Worm (Caenorhabditis elegans) whole organism, L3 larva: ENCODE results near the gene oig-2.
A peak's percentile ranks its signal among the peaks of the same experiment; 100 is the strongest.

ENCODE experiments used
- aly-2 ChIP-seq: fragments of 150-350 bp; optimal IDR thresholded peaks from 2 replicates; lab custom pipeline; 2014; ENCODE audit warnings: missing biosample characterization, missing genetic modification characterization
- ama-1 ChIP-seq: fragments of 150-350 bp; optimal IDR thresholded peaks from 2 replicates; lab custom pipeline; 2018
- ceh-28 ChIP-seq: fragments of 150-350 bp; optimal IDR thresholded peaks from 2 replicates; lab custom pipeline; 2014; ENCODE audit warnings: missing biosample characterization, missing genetic modification reagents, missing genetic modification characterization
- ceh-82 ChIP-seq: fragments of 150-350 bp; optimal IDR thresholded peaks from 2 replicates; lab custom pipeline; 2014; ENCODE audit warnings: missing biosample characterization, missing genetic modification characterization
- egl-27 ChIP-seq: sonication (generic microtip); optimal IDR thresholded peaks from 4 replicates; lab custom pipeline; 2017; ENCODE audit warnings: missing biosample characterization, missing genetic modification reagents, missing genetic modification characterization
- egl-5 ChIP-seq: fragments of 150-350 bp; optimal IDR thresholded peaks from 2 replicates; lab custom pipeline; 2017; ENCODE audit warnings: missing biosample characterization, missing genetic modification reagents, missing genetic modification characterization, inconsistent platforms
- elt-1 ChIP-seq: fragments of 150-350 bp; optimal IDR thresholded peaks from 2 replicates; lab custom pipeline; 2014; ENCODE audit warnings: missing biosample characterization, missing genetic modification characterization
- elt-2 ChIP-seq: sonication (generic microtip); optimal IDR thresholded peaks from 2 replicates; lab custom pipeline; 2016; ENCODE audit warnings: missing genetic modification reagents, mild to moderate bottlenecking, missing genetic modification characterization, missing compliant biosample characterization
- eor-1 ChIP-seq, 2 experiments: fragments of 150-350 bp; optimal IDR thresholded peaks; 2 replicates each; lab custom pipeline; 2014 to 2018; ENCODE audit warnings: missing biosample characterization in 2 of 2, missing genetic modification characterization in 2 of 2
- fkh-2 ChIP-seq: fragments of 150-350 bp; optimal IDR thresholded peaks from 2 replicates; lab custom pipeline; 2014; ENCODE audit warnings: missing biosample characterization, missing genetic modification reagents, missing genetic modification characterization
- fos-1 ChIP-seq: fragments of 150-350 bp; optimal IDR thresholded peaks from 2 replicates; lab custom pipeline; 2014; ENCODE audit warnings: missing biosample characterization, missing genetic modification characterization
- jun-1 ChIP-seq: fragments of 150-350 bp; optimal IDR thresholded peaks from 2 replicates; lab custom pipeline; 2014; ENCODE audit warnings: missing biosample characterization, missing genetic modification reagents, missing genetic modification characterization
- lin-15B ChIP-seq: fragments of 150-350 bp; optimal IDR thresholded peaks from 2 replicates; lab custom pipeline; 2014; ENCODE audit warnings: missing biosample characterization, missing genetic modification characterization
- lsy-12 ChIP-seq: sonication (generic microtip); optimal IDR thresholded peaks from 2 replicates; lab custom pipeline; 2016; ENCODE audit warnings: mild to moderate bottlenecking, missing genetic modification characterization, missing compliant biosample characterization
- mdl-1 ChIP-seq: fragments of 150-350 bp; optimal IDR thresholded peaks from 2 replicates; lab custom pipeline; 2014; ENCODE audit warnings: missing biosample characterization, missing genetic modification characterization
- mml-1 ChIP-seq: fragments of 150-350 bp; sonication (generic microtip); optimal IDR thresholded peaks from 3 replicates; lab custom pipeline; 2014; ENCODE audit warnings: missing biosample characterization, missing genetic modification characterization
- nfya-1 ChIP-seq: sonication (generic microtip); optimal IDR thresholded peaks from 2 replicates; lab custom pipeline; 2017; ENCODE audit warnings: missing genetic modification characterization, mild to moderate bottlenecking, missing compliant biosample characterization, antibody characterized with exemption, moderate library complexity; ENCODE audit not compliant: insufficient read depth
- nhr-11 ChIP-seq: fragments of 150-350 bp; optimal IDR thresholded peaks from 2 replicates; lab custom pipeline; 2014; ENCODE audit warnings: missing biosample characterization, missing genetic modification characterization
- nhr-23 ChIP-seq: fragments of 150-350 bp; optimal IDR thresholded peaks from 2 replicates; lab custom pipeline; 2014; ENCODE audit warnings: missing biosample characterization, missing genetic modification reagents, missing genetic modification characterization
- nhr-237 ChIP-seq: fragments of 150-350 bp; optimal IDR thresholded peaks from 2 replicates; lab custom pipeline; 2014; ENCODE audit warnings: missing biosample characterization, missing genetic modification characterization
- nhr-25 ChIP-seq: sonication (generic microtip); optimal IDR thresholded peaks from 2 replicates; lab custom pipeline; 2017; ENCODE audit warnings: missing biosample characterization, missing genetic modification characterization
- nhr-28 ChIP-seq: fragments of 150-350 bp; optimal IDR thresholded peaks from 2 replicates; lab custom pipeline; 2014; ENCODE audit warnings: missing biosample characterization, missing genetic modification characterization
- nhr-43 ChIP-seq: sonication (generic microtip); optimal IDR thresholded peaks from 2 replicates; lab custom pipeline; 2016; ENCODE audit warnings: mild to moderate bottlenecking, missing genetic modification characterization, missing compliant biosample characterization; ENCODE audit not compliant: poor library complexity, severe bottlenecking
- nhr-67 ChIP-seq: fragments of 150-350 bp; optimal IDR thresholded peaks from 2 replicates; lab custom pipeline; 2014; ENCODE audit warnings: missing biosample characterization, missing genetic modification characterization
- nhr-77 ChIP-seq: fragments of 150-350 bp; optimal IDR thresholded peaks from 2 replicates; lab custom pipeline; 2014; ENCODE audit warnings: missing biosample characterization, missing genetic modification characterization
- pha-4 ChIP-seq: fragments of 150-350 bp; optimal IDR thresholded peaks from 2 replicates; lab custom pipeline; 2014; ENCODE audit warnings: missing biosample characterization, missing genetic modification reagents, missing genetic modification characterization
- pqm-1 ChIP-seq: fragments of 150-350 bp; optimal IDR thresholded peaks from 2 replicates; lab custom pipeline; 2017; ENCODE audit warnings: missing biosample characterization, missing genetic modification characterization, inconsistent platforms
- skn-1 ChIP-seq: fragments of 150-350 bp; optimal IDR thresholded peaks from 2 replicates; lab custom pipeline; 2014; ENCODE audit warnings: missing biosample characterization, missing genetic modification characterization
- snpc-4 ChIP-seq: fragments of 150-350 bp; optimal IDR thresholded peaks from 2 replicates; lab custom pipeline; 2014; ENCODE audit warnings: missing biosample characterization, missing genetic modification characterization
- tbx-2 ChIP-seq: sonication (generic microtip); optimal IDR thresholded peaks from 2 replicates; lab custom pipeline; 2016; ENCODE audit warnings: mild to moderate bottlenecking, missing genetic modification characterization, missing compliant biosample characterization
- unc-39 ChIP-seq: sonication (generic microtip); optimal IDR thresholded peaks from 4 replicates; lab custom pipeline; 2017; ENCODE audit warnings: missing biosample characterization, missing genetic modification characterization
- unc-62 ChIP-seq: fragments of 150-350 bp; sonication (generic microtip); optimal IDR thresholded peaks from 4 replicates; lab custom pipeline; 2014; ENCODE audit warnings: missing biosample characterization, missing genetic modification reagents, missing genetic modification characterization
- zag-1 ChIP-seq: fragments of 150-350 bp; optimal IDR thresholded peaks from 2 replicates; lab custom pipeline; 2014; ENCODE audit warnings: missing biosample characterization, missing genetic modification characterization

The oig-2 gene

ce11 chrII:12984709-12985108 is 23.3 kb downstream of the oig-2 start:
- TF ChIP-seq ceh-28 (tag; lab: Kevin White, UChicago): no peak
- no peak for TF ChIP-seq jun-1 (tag; lab: Kevin White, UChicago)
- no peak for TF ChIP-seq nfya-1 (tag; lab: Kevin White, UChicago)
- no peak for TF ChIP-seq egl-27 (tag; lab: Kevin White, UChicago)
- TF ChIP-seq ama-1 (lab: Kevin White, UChicago): no peak
- TF ChIP-seq tbx-2 (tag; lab: Kevin White, UChicago): no peak
- no peak for TF ChIP-seq snpc-4
- no peak for TF ChIP-seq nhr-77 (tag; lab: Kevin White, UChicago)
- no peak for TF ChIP-seq nhr-11
- no peak for TF ChIP-seq fos-1 (tag; lab: Kevin White, UChicago)
- no peak for TF ChIP-seq nhr-43
- no peak for TF ChIP-seq eor-1 (tag; optimal IDR thresholded peaks at IDR 0.05; lab: Kevin White, UChicago)
- TF ChIP-seq zag-1 (tag; lab: Kevin White, UChicago): no peak
- TF ChIP-seq aly-2 (tag; lab: Kevin White, UChicago): no peak
- TF ChIP-seq pqm-1 (tag; lab: Kevin White, UChicago): no peak
- no peak for TF ChIP-seq egl-5 (tag; lab: Kevin White, UChicago)
- TF ChIP-seq skn-1 (tag; lab: Kevin White, UChicago): no peak
- TF ChIP-seq lsy-12 (tag; lab: Kevin White, UChicago): no peak
- no peak for TF ChIP-seq nhr-25 (tag; lab: Kevin White, UChicago)
- TF ChIP-seq nhr-23 (tag; lab: Kevin White, UChicago): no peak

- TF ChIP-seq ama-1 (lab: Kevin White, UChicago): no peak
- TF ChIP-seq pqm-1 (tag; lab: Kevin White, UChicago): peak; percentile 8
- peak; percentile 76 for TF ChIP-seq elt-2 (tag; lab: Kevin White, UChicago)
- no peak for TF ChIP-seq nhr-43
Observed at ce11 chrII:12982830-12983229, 25.1 kb downstream of the oig-2 start.

- TF ChIP-seq unc-39 (tag; lab: Kevin White, UChicago): no peak
- TF ChIP-seq nhr-25 (tag; lab: Kevin White, UChicago): peak; percentile 14
- peak; percentile 53 for TF ChIP-seq elt-2 (tag; lab: Kevin White, UChicago)
- no peak for TF ChIP-seq ceh-82 (tag; lab: Kevin White, UChicago)
- TF ChIP-seq elt-1 (tag; lab: Kevin White, UChicago): peak; percentile 92
- TF ChIP-seq lin-15B: no peak
- peak; percentile 17 for TF ChIP-seq unc-62 (GFP tag; lab: Kevin White, UChicago)
- TF ChIP-seq pha-4: peak; percentile 48
Observed at ce11 chrII:12981980-12982575, 25.9 kb downstream of the oig-2 start.

- TF ChIP-seq jun-1 (tag; lab: Kevin White, UChicago) (peak; percentile 26), pqm-1 (tag; lab: Kevin White, UChicago) (peak; percentile 85), elt-2 (tag; lab: Kevin White, UChicago) (peak; percentile 100), pha-4 (peak; percentile 91), mdl-1 (tag; lab: Kevin White, UChicago) (no peak)
Observed at ce11 chrII:12980212-12980611, 27.8 kb downstream of the oig-2 start, which contains the start of gene cyd-1. cyd-1 (plus strand) TSS chrII:12980591.

ce11 chrII:12978658-12979057 is 29.3 kb downstream of the oig-2 start:
- TF ChIP-seq mml-1 (tag; lab: Kevin White, UChicago) (no peak), fkh-2 (tag; lab: Kevin White, UChicago) (no peak), mdl-1 (tag; lab: Kevin White, UChicago) (no peak), egl-27 (tag; lab: Kevin White, UChicago) (no peak), nhr-67 (tag; lab: Kevin White, UChicago) (no peak), elt-2 (tag; lab: Kevin White, UChicago) (no peak), unc-39 (tag; lab: Kevin White, UChicago) (no peak)

ce11 chrII:12969622-12970021 is 38.3 kb downstream of the oig-2 start, which contains the start of gene Y38F1A.4:
Y38F1A.4 (minus strand) TSS chrII:12969722.
- TF ChIP-seq unc-62 (GFP tag; lab: Kevin White, UChicago) (no peak), nhr-67 (tag; lab: Kevin White, UChicago) (no peak), nhr-237 (no peak), nhr-77 (tag; lab: Kevin White, UChicago) (no peak), nhr-28 (tag; lab: Kevin White, UChicago) (no peak)
